Worm (Caenorhabditis elegans) whole organism, young adult: ENCODE data around the gene ocr-3.
A peak's percentile ranks its signal among the peaks of the same experiment; 100 is the strongest.

ENCODE experiments used
- C17E4.6 ChIP-seq: fragments of 200-800 bp; sonication (Bioruptor generic); IDR thresholded peaks from 2 replicates; pipeline ENCODE4 v1.3.6; 2022; ENCODE audit warnings: missing genetic modification reagents, missing genetic modification characterization, missing compliant biosample characterization
- F10E7.11 ChIP-seq: sonication (generic microtip); optimal IDR thresholded peaks from 2 replicates; lab custom pipeline; 2017; ENCODE audit warnings: mild to moderate bottlenecking, missing genetic modification characterization, moderate library complexity, missing compliant biosample characterization
- F39B2.1 ChIP-seq: fragments of 200-800 bp; sonication (Bioruptor generic); IDR thresholded peaks from 2 replicates; pipeline ENCODE4 v1.3.6; 2022; ENCODE audit warnings: missing genetic modification reagents, missing genetic modification characterization, missing compliant biosample characterization
- F55B11.4 ChIP-seq: sonication (generic microtip); optimal IDR thresholded peaks from 2 replicates; lab custom pipeline; 2016; ENCODE audit warnings: missing compliant biosample characterization, missing genetic modification characterization, borderline replicate concordance; ENCODE audit not compliant: insufficient read depth
- F57A8.1 ChIP-seq: fragments of 200-800 bp; sonication (Bioruptor generic); optimal IDR thresholded peaks from 2 replicates; lab custom pipeline; 2018; ENCODE audit warnings: mild to moderate bottlenecking, missing genetic modification characterization, moderate library complexity, missing compliant biosample characterization
- F57C9.4 ChIP-seq: sonication (generic microtip); optimal IDR thresholded peaks from 2 replicates; lab custom pipeline; 2017; ENCODE audit warnings: mild to moderate bottlenecking, missing genetic modification characterization, missing compliant biosample characterization
- K11D2.4 ChIP-seq: fragments of 200-800 bp; sonication (Bioruptor generic); IDR thresholded peaks from 2 replicates; pipeline ENCODE4 v1.3.6; 2022; ENCODE audit warnings: missing genetic modification reagents, missing genetic modification characterization, missing compliant biosample characterization
- K12H6.12 ChIP-seq: fragments of 200-800 bp; sonication (Bioruptor generic); optimal IDR thresholded peaks from 2 replicates; lab custom pipeline; 2018; ENCODE audit warnings: mild to moderate bottlenecking, missing genetic modification characterization, missing compliant biosample characterization
- T26A5.8 ChIP-seq: sonication (generic microtip); optimal IDR thresholded peaks from 2 replicates; lab custom pipeline; 2016; ENCODE audit warnings: missing genetic modification characterization, missing compliant biosample characterization
- Y67H2A.10 ChIP-seq: fragments of 200-800 bp; sonication (Bioruptor generic); conservative IDR thresholded peaks from 2 replicates; pipeline ENCODE4 v1.3.6; 2022; ENCODE audit warnings: missing genetic modification reagents, missing genetic modification characterization, missing compliant biosample characterization
- akir-1 ChIP-seq: fragments of 200-800 bp; sonication (Bioruptor generic); optimal IDR thresholded peaks from 2 replicates; lab custom pipeline; 2018; ENCODE audit warnings: mild to moderate bottlenecking, missing genetic modification characterization, moderate library complexity, missing compliant biosample characterization
- attf-3 ChIP-seq: fragments of 200-800 bp; sonication (Bioruptor generic); conservative IDR thresholded peaks from 2 replicates; pipeline ENCODE4 v1.3.6; 2022; ENCODE audit warnings: missing genetic modification reagents, missing genetic modification characterization, missing compliant biosample characterization
- attf-5 ChIP-seq: fragments of 200-800 bp; sonication (Bioruptor generic); optimal IDR thresholded peaks from 2 replicates; lab custom pipeline; 2018; ENCODE audit warnings: mild to moderate bottlenecking, missing genetic modification characterization, missing compliant biosample characterization
- bed-2 ChIP-seq: fragments of 200-800 bp; sonication (Bioruptor generic); IDR thresholded peaks from 2 replicates; pipeline ENCODE4 v1.3.6; 2022; ENCODE audit warnings: missing genetic modification reagents, missing genetic modification characterization, missing compliant biosample characterization
- cebp-1 ChIP-seq, 2 experiments: fragments of 200-800 bp in 1 of 2; sonication (Bioruptor generic) in 1 of 2; sonication (generic microtip) in 1 of 2; IDR thresholded peaks in 1 of 2; optimal IDR thresholded peaks in 1 of 2; 2 replicates each; pipeline versions ENCODE4 v1.3.6 to Lab custom; 2017 to 2022; ENCODE audit warnings: missing compliant biosample characterization in 2 of 2, missing genetic modification characterization in 2 of 2, mild to moderate bottlenecking in 1 of 2, missing genetic modification reagents in 1 of 2, moderate library complexity in 1 of 2
- cebp-2 ChIP-seq: fragments of 200-800 bp; sonication (Bioruptor generic); IDR thresholded peaks from 2 replicates; pipeline ENCODE4 v1.3.6; 2022; ENCODE audit warnings: missing genetic modification characterization, missing compliant biosample characterization
- ceh-27 ChIP-seq: fragments of 200-800 bp; sonication (Bioruptor generic); optimal IDR thresholded peaks from 2 replicates; lab custom pipeline; 2018; ENCODE audit warnings: mild to moderate bottlenecking, missing genetic modification characterization, moderate library complexity, missing compliant biosample characterization
- ceh-79 ChIP-seq: sonication (generic microtip); optimal IDR thresholded peaks from 2 replicates; lab custom pipeline; 2017; ENCODE audit warnings: mild to moderate bottlenecking, missing genetic modification characterization, missing compliant biosample characterization
- ceh-91 ChIP-seq: fragments of 200-800 bp; sonication (Bioruptor generic); IDR thresholded peaks from 2 replicates; pipeline ENCODE4 v1.3.6; 2022; ENCODE audit warnings: missing genetic modification reagents, missing genetic modification characterization, missing compliant biosample characterization
- dpff-1 ChIP-seq: sonication (generic microtip); optimal IDR thresholded peaks from 2 replicates; lab custom pipeline; 2017; ENCODE audit warnings: mild to moderate bottlenecking, missing genetic modification characterization, missing compliant biosample characterization
- dpl-1 ChIP-seq: fragments of 150-350 bp; optimal IDR thresholded peaks from 2 replicates; lab custom pipeline; 2014; ENCODE audit warnings: missing biosample characterization, missing genetic modification reagents, missing genetic modification characterization
- egl-18 ChIP-seq: fragments of 200-800 bp; sonication (Bioruptor generic); IDR thresholded peaks from 2 replicates; pipeline ENCODE4 v1.3.6; 2022; ENCODE audit warnings: missing genetic modification reagents, missing genetic modification characterization, missing compliant biosample characterization
- egrh-3 ChIP-seq: fragments of 200-800 bp; sonication (Bioruptor generic); IDR thresholded peaks from 2 replicates; pipeline ENCODE4 v1.3.6; 2022; ENCODE audit warnings: missing genetic modification reagents, missing genetic modification characterization, missing compliant biosample characterization
- fkh-3 ChIP-seq: sonication (generic microtip); optimal IDR thresholded peaks from 2 replicates; lab custom pipeline; 2016; ENCODE audit warnings: mild to moderate bottlenecking, missing genetic modification characterization, missing compliant biosample characterization
- him-1 ChIP-seq: sonication (generic microtip); optimal IDR thresholded peaks from 2 replicates; lab custom pipeline; 2016; ENCODE audit warnings: missing genotype, missing genetic modification reagents, missing genetic modification characterization, missing compliant biosample characterization
- hlh-12 ChIP-seq: sonication (generic microtip); optimal IDR thresholded peaks from 2 replicates; lab custom pipeline; 2016; ENCODE audit warnings: missing genetic modification characterization, missing compliant biosample characterization
- hmg-20 ChIP-seq: fragments of 200-800 bp; sonication (Bioruptor generic); IDR thresholded peaks from 2 replicates; pipeline ENCODE4 v1.3.6; 2022; ENCODE audit warnings: missing genetic modification reagents, missing genetic modification characterization, missing compliant biosample characterization
- hsf-1 ChIP-seq: fragments of 200-800 bp; sonication (Bioruptor generic); IDR thresholded peaks from 2 replicates; pipeline ENCODE4 v1.3.6; 2022; ENCODE audit warnings: missing genetic modification reagents, missing genetic modification characterization, missing compliant biosample characterization
- lag-1 ChIP-seq: fragments of 200-800 bp; sonication (Bioruptor generic); IDR thresholded peaks from 2 replicates; pipeline ENCODE4 v1.3.6; 2022; ENCODE audit warnings: missing genetic modification reagents, missing genetic modification characterization, missing compliant biosample characterization
- let-607 ChIP-seq, 2 experiments: fragments of 200-800 bp in 1 of 2; sonication (Bioruptor generic) in 1 of 2; sonication (generic microtip) in 1 of 2; optimal IDR thresholded peaks; 2 replicates each; lab custom pipeline; 2016 to 2018; ENCODE audit warnings: mild to moderate bottlenecking in 2 of 2, missing compliant biosample characterization in 2 of 2, missing genetic modification characterization in 2 of 2, moderate library complexity in 2 of 2, missing genotype in 1 of 2
- lin-26 ChIP-seq: fragments of 200-800 bp; sonication (Bioruptor generic); IDR thresholded peaks from 2 replicates; pipeline ENCODE4 v1.3.6; 2022; ENCODE audit warnings: missing genetic modification reagents, missing genetic modification characterization, missing compliant biosample characterization
- lin-54 ChIP-seq: fragments of 200-800 bp; sonication (Bioruptor generic); optimal IDR thresholded peaks from 2 replicates; lab custom pipeline; 2018; ENCODE audit warnings: mild to moderate bottlenecking, missing genetic modification characterization, missing compliant biosample characterization
- lsl-1 ChIP-seq: fragments of 200-800 bp; sonication (Bioruptor generic); optimal IDR thresholded peaks from 2 replicates; lab custom pipeline; 2018; ENCODE audit warnings: mild to moderate bottlenecking, missing genetic modification characterization, moderate library complexity, missing compliant biosample characterization
- lsy-27 ChIP-seq: sonication (generic microtip); optimal IDR thresholded peaks from 2 replicates; lab custom pipeline; 2017; ENCODE audit warnings: missing genetic modification characterization, mild to moderate bottlenecking, missing compliant biosample characterization, antibody characterized with exemption, missing genotype, borderline replicate concordance; ENCODE audit not compliant: insufficient read depth
- madf-10 ChIP-seq: sonication (generic microtip); optimal IDR thresholded peaks from 2 replicates; lab custom pipeline; 2016; ENCODE audit warnings: mild to moderate bottlenecking, missing genetic modification characterization, missing compliant biosample characterization
- madf-3 ChIP-seq: fragments of 200-800 bp; sonication (Bioruptor generic); IDR thresholded peaks from 2 replicates; pipeline ENCODE4 v1.3.6; 2022; ENCODE audit warnings: missing genetic modification reagents, missing genetic modification characterization, missing compliant biosample characterization
- mel-28 ChIP-seq: sonication (generic microtip); optimal IDR thresholded peaks from 2 replicates; lab custom pipeline; 2016; ENCODE audit warnings: borderline replicate concordance, mild to moderate bottlenecking, missing genetic modification characterization, missing compliant biosample characterization
- mxl-1 ChIP-seq: sonication (generic microtip); optimal IDR thresholded peaks from 2 replicates; lab custom pipeline; 2016; ENCODE audit warnings: missing genetic modification characterization, missing compliant biosample characterization
- nhr-120 ChIP-seq: fragments of 200-800 bp; sonication (Bioruptor generic); IDR thresholded peaks from 2 replicates; pipeline ENCODE4 v1.3.6; 2022; ENCODE audit warnings: missing genetic modification characterization, missing compliant biosample characterization
- nhr-27 ChIP-seq: fragments of 200-800 bp; sonication (Bioruptor generic); optimal IDR thresholded peaks from 2 replicates; lab custom pipeline; 2018; ENCODE audit warnings: mild to moderate bottlenecking, missing genetic modification characterization, moderate library complexity, missing compliant biosample characterization
- pbrm-1 ChIP-seq: fragments of 200-800 bp; sonication (Bioruptor generic); IDR thresholded peaks from 2 replicates; pipeline ENCODE4 v1.3.6; 2022; ENCODE audit warnings: missing genetic modification reagents, missing genetic modification characterization, missing compliant biosample characterization
- pha-4 ChIP-seq: fragments of 150-350 bp; sonication (generic microtip); optimal IDR thresholded peaks from 2 replicates; lab custom pipeline; 2014; ENCODE audit warnings: missing biosample characterization, missing genetic modification reagents, missing genetic modification characterization
- repo-1 ChIP-seq: sonication (generic microtip); optimal IDR thresholded peaks from 2 replicates; lab custom pipeline; 2017; ENCODE audit warnings: mild to moderate bottlenecking, missing genetic modification characterization, missing compliant biosample characterization
- sdz-38 ChIP-seq: sonication (generic microtip); optimal IDR thresholded peaks from 2 replicates; lab custom pipeline; 2016; ENCODE audit warnings: missing genotype, missing genetic modification characterization, missing compliant biosample characterization
- sea-2 ChIP-seq: fragments of 200-800 bp; sonication (Bioruptor generic); IDR thresholded peaks from 2 replicates; pipeline ENCODE4 v1.3.6; 2022; ENCODE audit warnings: missing genetic modification characterization, missing compliant biosample characterization
- snpc-4 ChIP-seq, 5 experiments: fragments of 150-350 bp in 1 of 5; sonication (generic microtip) in 4 of 5; optimal IDR thresholded peaks; 2 replicates each; lab custom pipeline; 2014 to 2018; ENCODE audit warnings: missing genetic modification characterization in 5 of 5, missing biosample characterization in 3 of 5, antibody characterized with exemption in 2 of 5, mild to moderate bottlenecking in 2 of 5, missing compliant biosample characterization in 2 of 5, missing genotype in 2 of 5, moderate library complexity in 2 of 5, missing genetic modification reagents in 1 of 5
- ztf-28 ChIP-seq: fragments of 200-800 bp; sonication (Bioruptor generic); IDR thresholded peaks from 2 replicates; pipeline ENCODE4 v1.3.6; 2022; ENCODE audit warnings: missing genetic modification reagents, missing genetic modification characterization, missing compliant biosample characterization

Gene ocr-3

ce11 chrX:15200146-15200545 lies 31.6 kb downstream of the ocr-3 start:
- TF ChIP-seq attf-3 (GFP tag; lab: Robert Waterston, UW) (no peak), F55B11.4 (tag; lab: Kevin White, UChicago) (no peak), dpl-1 (GFP tag; lab: Kevin White, UChicago) (no peak), F39B2.1 (GFP tag; lab: Robert Waterston, UW) (no peak), ceh-91 (GFP tag; lab: Robert Waterston, UW) (no peak), ztf-28 (GFP tag; lab: Robert Waterston, UW) (no peak), F10E7.11 (tag; lab: Kevin White, UChicago) (no peak), fkh-3 (tag; lab: Kevin White, UChicago) (no peak), nhr-120 (GFP tag; lab: Robert Waterston, UW) (no peak), ceh-79 (tag; lab: Kevin White, UChicago) (no peak), mxl-1 (tag; lab: Kevin White, UChicago) (no peak), akir-1 (no peak), K11D2.4 (no peak), mel-28 (no peak), T26A5.8 (no peak), F57A8.1 (GFP tag; lab: Kevin White, UChicago) (no peak), egrh-3 (GFP tag; lab: Robert Waterston, UW) (no peak)

ce11 chrX:15200720-15201119 lies 32.2 kb downstream of the ocr-3 start:
- peak; percentile 51; the same call in 1 of the 2 replicates for TF ChIP-seq egl-18 (GFP tag; lab: Robert Waterston, UW)
- TF ChIP-seq madf-3 (GFP tag; lab: Robert Waterston, UW), result no peak
- TF ChIP-seq hmg-20 (GFP tag; lab: Robert Waterston, UW), result peak; percentile 86
- TF ChIP-seq Y67H2A.10 (GFP tag; lab: Robert Waterston, UW), result 0 out of 2 replicates have a peak, but pooled peaks have one; percentile 15
- TF ChIP-seq C17E4.6 (GFP tag; lab: Robert Waterston, UW), result peak; percentile 68; the same call in 1 of the 2 replicates
- peak; percentile 65 for TF ChIP-seq ceh-27 (GFP tag; lab: Kevin White, UChicago)
- TF ChIP-seq sdz-38 (tag; lab: Kevin White, UChicago), result no peak
- no peak for TF ChIP-seq hsf-1 (GFP tag; lab: Robert Waterston, UW)
- TF ChIP-seq F57C9.4 (tag; lab: Kevin White, UChicago), result no peak
- peak; percentile 34 for TF ChIP-seq K12H6.12 (tag; lab: Kevin White, UChicago)
- peak; percentile 61 for TF ChIP-seq cebp-1 (GFP tag; IDR thresholded peaks at IDR 0.05; lab: Robert Waterston, UW)
- TF ChIP-seq cebp-1 (tag; optimal IDR thresholded peaks at IDR 0.05; lab: Kevin White, UChicago), result no peak
- TF ChIP-seq mxl-1 (tag; lab: Kevin White, UChicago), result peak; percentile 54
- peak; percentile 3 for TF ChIP-seq hlh-12 (tag; lab: Kevin White, UChicago)
- no peak for TF ChIP-seq sea-2
- TF ChIP-seq pbrm-1 (GFP tag; lab: Robert Waterston, UW), result peak; percentile 90; the same call in 1 of the 2 replicates
- TF ChIP-seq dpff-1, result no peak
- TF ChIP-seq attf-5, result peak; percentile 63
- TF ChIP-seq cebp-2 (GFP tag; lab: Robert Waterston, UW), result peak; percentile 79; the same call in 1 of the 2 replicates
- TF ChIP-seq let-607 (tag; optimal IDR thresholded peaks at IDR 0.05; lab: Kevin White, UChicago), result peak; percentile 55 to 69
- TF ChIP-seq nhr-27 (tag; lab: Kevin White, UChicago), result peak; percentile 72
- TF ChIP-seq lsy-27 (tag; lab: Kevin White, UChicago), result peak; percentile 73
- peak; percentile 78 for TF ChIP-seq snpc-4 (GFP tag; optimal IDR thresholded peaks at IDR 0.05; lab: Kevin White, UChicago)
- peak; percentile 56 to 89 (median 78) for TF ChIP-seq snpc-4 (tag; optimal IDR thresholded peaks at IDR 0.05; lab: Kevin White, UChicago)
- peak; percentile 86 for TF ChIP-seq repo-1 (tag; lab: Kevin White, UChicago)
- peak; percentile 86 for TF ChIP-seq madf-10
- TF ChIP-seq lin-26 (GFP tag; lab: Robert Waterston, UW), result peak; percentile 96
- peak; percentile 69; the same call in 1 of the 2 replicates for TF ChIP-seq bed-2 (GFP tag; lab: Robert Waterston, UW)
- TF ChIP-seq lsl-1 (GFP tag; lab: Kevin White, UChicago), result no peak
- no peak for TF ChIP-seq pha-4
- no peak for TF ChIP-seq lag-1
- TF ChIP-seq him-1 (tag; lab: Kevin White, UChicago), result peak; percentile 98
- peak; percentile 59 for TF ChIP-seq lin-54 (GFP tag; lab: Kevin White, UChicago)
